Worm (Caenorhabditis elegans): ENCODE results near the gene M04D8.7.

The M04D8.7 gene

DNA sequence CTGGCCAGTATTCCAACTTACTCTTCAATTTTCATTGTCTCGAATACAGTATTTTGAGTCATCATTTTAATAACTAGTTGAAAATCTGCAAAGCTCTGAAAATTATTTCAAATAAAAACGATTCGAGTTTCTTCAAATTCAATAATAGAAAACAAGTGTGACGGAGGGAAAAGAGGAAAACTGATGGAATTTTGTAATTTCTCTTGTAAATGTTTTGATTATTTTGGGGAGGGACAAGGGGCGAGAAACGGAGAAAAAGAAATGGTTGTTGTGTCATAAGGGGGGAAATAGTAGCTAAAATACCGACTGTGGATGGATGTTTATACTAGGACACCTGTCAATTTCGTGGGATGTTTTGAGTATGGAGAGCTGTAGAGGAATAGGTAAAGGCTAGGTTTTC, 40.9 kb downstream of the M04D8.7 start, which contains the start of gene T16G12.9:
TSS of gene T16G12.9 (minus strand) at position 101 of the 400 bp plus-strand sequence.
- TF ChIP-seq lin-54 (GFP tag; optimal IDR thresholded peaks at IDR 0.05) (no peak), lin-26 (GFP tag; IDR thresholded peaks at IDR 0.05) (no peak), bed-2 (GFP tag; IDR thresholded peaks at IDR 0.05) (no peak), snpc-4 (GFP tag; optimal IDR thresholded peaks at IDR 0.05) (no peak), snpc-4 (tag; optimal IDR thresholded peaks at IDR 0.05) (no peak), attf-3 (GFP tag; conservative IDR thresholded peaks at IDR 0.05) (no peak), F23B12.7 (tag; optimal IDR thresholded peaks at IDR 0.05; ENCODE audit: insufficient read depth) (no peak), sptf-2 (GFP tag; optimal IDR thresholded peaks at IDR 0.05) (no peak), repo-1 (tag; optimal IDR thresholded peaks at IDR 0.05) (no peak), Y79H2A.3 (GFP tag; conservative IDR thresholded peaks at IDR 0.05) (no peak), sdz-38 (tag; optimal IDR thresholded peaks at IDR 0.05) (no peak), ceh-100 (GFP tag; IDR thresholded peaks at IDR 0.05) (no peak), madf-6 (GFP tag; IDR thresholded peaks at IDR 0.05) (no peak), hrde-1 (tag; optimal IDR thresholded peaks at IDR 0.05; ENCODE audit: borderline replicate concordance) (no peak), dox-1 (GFP tag; IDR thresholded peaks at IDR 0.05) (no peak), somi-1 (GFP tag; optimal IDR thresholded peaks at IDR 0.05) (no peak), Y67H2A.10 (GFP tag; conservative IDR thresholded peaks at IDR 0.05) (no peak), egl-18 (GFP tag; IDR thresholded peaks at IDR 0.05) (no peak), B0336.3 (GFP tag; IDR thresholded peaks at IDR 0.05) (no peak), ztf-6 (GFP tag; IDR thresholded peaks at IDR 0.05) (no peak)

DNA sequence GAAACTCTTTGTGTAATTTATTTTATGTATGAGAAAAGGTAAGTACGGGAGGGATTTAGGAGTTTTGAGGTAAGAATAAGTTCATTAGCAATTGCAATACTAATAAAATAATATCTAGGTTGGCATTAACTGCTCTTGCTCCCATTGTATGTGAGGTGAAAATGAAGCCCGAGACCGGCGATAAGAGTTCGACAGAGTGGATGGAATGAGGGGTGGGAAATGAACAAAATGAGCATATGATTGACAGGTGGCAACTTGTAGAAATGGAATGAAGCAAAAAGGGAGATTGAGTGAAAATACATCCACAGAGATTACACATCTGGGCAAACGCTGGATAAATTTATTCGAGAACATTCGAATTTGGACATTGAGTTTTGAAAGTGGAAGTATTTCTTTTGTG, 41.5 kb downstream of the M04D8.7 start:
- TF ChIP-seq unc-62 (GFP tag; optimal IDR thresholded peaks at IDR 0.05) (peak; percentile 8), let-607 (tag; optimal IDR thresholded peaks at IDR 0.05) (peak in 1 of 2 experiments; percentile 68), ZK185.1 (tag; optimal IDR thresholded peaks at IDR 0.05; ENCODE audit: poor library complexity, severe bottlenecking) (no peak), lsl-1 (GFP tag; optimal IDR thresholded peaks at IDR 0.05) (no peak), nhr-80 (tag; optimal IDR thresholded peaks at IDR 0.05) (peak; percentile 34), K12H6.12 (tag; optimal IDR thresholded peaks at IDR 0.05) (no peak)

DNA sequence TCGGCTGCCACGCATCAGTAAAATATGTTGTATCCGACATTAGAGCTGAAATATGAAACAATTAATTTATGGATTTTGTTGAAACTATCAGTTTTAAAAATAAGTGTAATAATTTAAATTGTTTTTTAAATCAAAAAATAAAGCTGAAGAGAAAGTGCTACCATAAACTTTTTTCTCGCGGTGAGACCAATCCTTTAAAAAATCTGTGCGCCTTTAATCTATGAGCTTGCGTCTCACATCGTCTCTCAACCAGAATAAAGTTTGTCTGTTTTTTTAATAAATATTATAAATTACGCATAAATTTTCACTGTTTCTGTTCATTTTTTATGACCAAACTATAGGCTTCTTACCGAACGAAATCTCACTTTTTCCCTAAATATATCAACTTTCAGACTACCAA, 46.0 kb downstream of the M04D8.7 start, which contains the start of gene T16H12.3:
TSS of gene T16H12.3 (minus strand) at position 51 of the 400 bp plus-strand sequence.
- TF ChIP-seq B0035.1 (tag; optimal IDR thresholded peaks at IDR 0.05) (no peak), lsl-1 (GFP tag; optimal IDR thresholded peaks at IDR 0.05) (peak; percentile 67), madf-6 (GFP tag; IDR thresholded peaks at IDR 0.05) (peak; percentile 38; the same call in 1 of the 2 replicates), F33H1.4 (GFP tag; IDR thresholded peaks at IDR 0.05) (peak; percentile 64)

DNA sequence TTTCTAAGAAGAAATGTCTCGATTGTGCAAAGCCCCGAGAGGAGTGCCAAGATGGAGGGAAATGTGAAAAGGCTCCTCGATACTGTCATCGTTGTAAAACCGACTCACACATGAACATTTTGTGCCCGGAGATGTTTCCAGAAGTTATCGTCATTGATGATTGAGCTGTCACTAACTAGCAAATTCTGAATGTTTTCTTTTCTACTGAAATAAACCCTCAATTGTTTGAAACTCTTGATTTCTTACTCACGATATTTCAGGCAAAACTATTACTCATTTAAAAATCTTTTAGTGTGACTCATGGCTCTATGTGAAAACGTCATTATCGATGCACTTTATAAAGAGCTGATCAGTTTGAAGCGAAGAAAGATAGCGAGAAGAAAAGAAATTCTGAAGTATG, 47.9 kb downstream of the M04D8.7 start, which contains the start of gene T16H12.13:
TSS of gene T16H12.13 (plus strand) at position 301 of the 400 bp plus-strand sequence.
- TF ChIP-seq ztf-28 (GFP tag; IDR thresholded peaks at IDR 0.05) (no peak), hlh-12 (tag; optimal IDR thresholded peaks at IDR 0.05) (no peak), hsf-1 (GFP tag; IDR thresholded peaks at IDR 0.05) (no peak), efl-1 (GFP tag; optimal IDR thresholded peaks at IDR 0.05) (no peak)

DNA sequence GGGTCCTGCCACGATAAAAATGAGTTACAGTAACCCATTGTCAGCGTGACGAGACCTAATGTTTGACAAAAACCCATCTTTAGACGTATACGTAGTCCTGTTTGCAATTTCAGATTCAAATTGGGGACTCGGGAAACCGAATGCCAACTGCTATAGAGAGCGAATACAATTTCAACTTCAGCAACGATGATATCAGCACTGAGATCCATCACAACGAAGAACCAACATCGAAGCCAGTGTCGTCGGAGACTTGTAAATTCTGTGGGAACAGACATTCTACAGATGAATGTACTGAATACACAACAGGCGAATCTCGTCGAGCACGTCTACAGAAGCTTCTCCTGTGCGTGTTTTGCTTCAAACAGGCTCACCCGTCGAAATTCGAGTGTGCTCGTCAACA, 48.3 kb downstream of the M04D8.7 start:
- no peak for TF ChIP-seq snpc-1.3 (tag; optimal IDR thresholded peaks at IDR 0.05; ENCODE audit: insufficient read depth)
- TF ChIP-seq ztf-28 (GFP tag; IDR thresholded peaks at IDR 0.05), result 0 out of 2 replicates have a peak, but pooled peaks have one; percentile 21
